Fruit fly (Drosophila melanogaster) whole organism, embryonic: Measurements from ENCODE around the gene Nep7.

Experiments
- Nf-YA ChIP-seq: fragments of 200-800 bp; sonication (Bioruptor generic); IDR thresholded peaks from 2 replicates; pipeline ENCODE4 v1.3.6; 2022; ENCODE audit warnings: missing biosample characterization, missing genetic modification characterization
- sna ChIP-seq: fragments of 200-800 bp; sonication (Bioruptor generic); IDR thresholded peaks from 2 replicates; pipeline ENCODE4 v1.3.6; 2022; ENCODE audit warnings: missing biosample characterization, missing genetic modification characterization; ENCODE audit not compliant: partially characterized antibody

- no peak; the same call in 1 of the 2 replicates for TF ChIP-seq sna (GFP tag; lab: Robert Waterston, UW)
- no peak for TF ChIP-seq Nf-YA (GFP tag; lab: Robert Waterston, UW)
Measured at dm6 chr3R:27953890-27954289, 827 bp upstream of the Nep7 start, which contains the start of gene CG4951.
